Fruit fly (Drosophila melanogaster) whole organism, wandering third instar larva: ENCODE results near the gene CG10097.

ENCODE experiments used
- GATAd ChIP-seq: sonication (Bioruptor generic); optimal IDR thresholded peaks from 2 replicates; lab custom pipeline; 2016; ENCODE audit warnings: missing biosample characterization, missing genetic modification characterization
- HLH106 ChIP-seq: fragments of 200-800 bp; optimal IDR thresholded peaks from 3 replicates; lab custom pipeline; 2019; ENCODE audit warnings: missing biosample characterization, mild to moderate bottlenecking, missing genetic modification characterization, moderate library complexity
- OdsH ChIP-seq: fragments of 200-800 bp; sonication (Bioruptor generic); optimal IDR thresholded peaks from 2 replicates; lab custom pipeline; 2016; ENCODE audit warnings: missing biosample characterization, mild to moderate bottlenecking, missing genetic modification characterization
- Rel ChIP-seq, 2 experiments: fragments of 200-800 bp; sonication (Bioruptor generic) in 1 of 2; optimal IDR thresholded peaks; 2 replicates in 1 of 2; 3 replicates in 1 of 2; lab custom pipeline; 2016 to 2019; ENCODE audit warnings: mild to moderate bottlenecking in 2 of 2, missing biosample characterization in 2 of 2, missing genetic modification characterization in 2 of 2, moderate library complexity in 1 of 2

DNA sequence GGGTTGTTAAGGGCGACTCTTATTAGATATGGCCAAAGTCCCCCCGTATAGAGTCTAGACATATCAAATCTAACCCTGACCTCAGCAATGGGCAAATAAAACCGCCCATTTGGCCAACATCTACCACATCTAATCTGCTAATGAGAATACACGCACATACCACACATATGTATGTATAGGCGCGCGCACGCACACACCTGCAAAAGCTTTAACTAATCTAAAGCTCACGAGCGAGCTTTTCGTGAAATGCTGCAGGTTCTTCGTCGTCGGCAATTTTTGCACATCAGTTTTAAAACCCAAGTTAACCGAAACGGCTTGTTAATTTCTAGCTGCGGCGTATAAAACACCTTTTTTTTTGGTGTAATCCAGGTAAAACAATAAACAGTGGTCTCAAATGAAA lies 48.0 kb upstream of the CG10097 start:
- TF ChIP-seq HLH106 (no peak), GATAd (GFP tag; lab: Kevin White, UChicago) (no peak), Rel (GFP tag; optimal IDR thresholded peaks at IDR 0.05; lab: Kevin White, UChicago) (no peak), Rel (tag; optimal IDR thresholded peaks at IDR 0.05; lab: Kevin White, UChicago) (peak; percentile 12), OdsH (GFP tag; lab: Kevin White, UChicago) (no peak)
